Worm (Caenorhabditis elegans) whole organism, L3 larva: ENCODE results near the gene C17H12.3.

Experiments used
- R02D3.7 ChIP-seq: fragments of 150-350 bp; optimal IDR thresholded peaks from 2 replicates; lab custom pipeline; 2014; ENCODE audit warnings: missing biosample characterization, missing genetic modification characterization
- aly-2 ChIP-seq: fragments of 150-350 bp; optimal IDR thresholded peaks from 2 replicates; lab custom pipeline; 2014; ENCODE audit warnings: missing biosample characterization, missing genetic modification characterization
- jun-1 ChIP-seq: fragments of 150-350 bp; optimal IDR thresholded peaks from 2 replicates; lab custom pipeline; 2014; ENCODE audit warnings: missing biosample characterization, missing genetic modification reagents, missing genetic modification characterization
- mdl-1 ChIP-seq: fragments of 150-350 bp; optimal IDR thresholded peaks from 2 replicates; lab custom pipeline; 2014; ENCODE audit warnings: missing biosample characterization, missing genetic modification characterization
- nhr-12 ChIP-seq: fragments of 150-350 bp; optimal IDR thresholded peaks from 2 replicates; lab custom pipeline; 2014; ENCODE audit warnings: missing biosample characterization, missing genetic modification characterization
- nhr-77 ChIP-seq: fragments of 150-350 bp; optimal IDR thresholded peaks from 2 replicates; lab custom pipeline; 2014; ENCODE audit warnings: missing biosample characterization, missing genetic modification characterization
- unc-39 ChIP-seq: sonication (generic microtip); optimal IDR thresholded peaks from 4 replicates; lab custom pipeline; 2017; ENCODE audit warnings: missing biosample characterization, missing genetic modification characterization
- unc-62 ChIP-seq: fragments of 150-350 bp; sonication (generic microtip); optimal IDR thresholded peaks from 4 replicates; lab custom pipeline; 2014; ENCODE audit warnings: missing biosample characterization, missing genetic modification reagents, missing genetic modification characterization

- TF ChIP-seq jun-1 (tag; lab: Kevin White, UChicago) (no peak), nhr-77 (no peak), aly-2 (tag; lab: Kevin White, UChicago) (no peak), unc-39 (tag; lab: Kevin White, UChicago) (no peak), unc-62 (GFP tag; lab: Kevin White, UChicago) (no peak), mdl-1 (tag; lab: Kevin White, UChicago) (no peak), R02D3.7 (no peak), nhr-12 (no peak)
Observed at ce11 chrIV:6750117-6750516, 45.3 kb downstream of the C17H12.3 start.
